Worm (Caenorhabditis elegans) whole organism, L3 larva: ENCODE data around the gene sri-30.

ENCODE experiments used
- nhr-76 ChIP-seq: fragments of 150-350 bp; sonication (generic microtip); optimal IDR thresholded peaks from 5 replicates; lab custom pipeline; 2014; ENCODE audit warnings: missing biosample characterization, missing genetic modification characterization
- nhr-77 ChIP-seq: fragments of 150-350 bp; optimal IDR thresholded peaks from 2 replicates; lab custom pipeline; 2014; ENCODE audit warnings: missing biosample characterization, missing genetic modification characterization

DNA sequence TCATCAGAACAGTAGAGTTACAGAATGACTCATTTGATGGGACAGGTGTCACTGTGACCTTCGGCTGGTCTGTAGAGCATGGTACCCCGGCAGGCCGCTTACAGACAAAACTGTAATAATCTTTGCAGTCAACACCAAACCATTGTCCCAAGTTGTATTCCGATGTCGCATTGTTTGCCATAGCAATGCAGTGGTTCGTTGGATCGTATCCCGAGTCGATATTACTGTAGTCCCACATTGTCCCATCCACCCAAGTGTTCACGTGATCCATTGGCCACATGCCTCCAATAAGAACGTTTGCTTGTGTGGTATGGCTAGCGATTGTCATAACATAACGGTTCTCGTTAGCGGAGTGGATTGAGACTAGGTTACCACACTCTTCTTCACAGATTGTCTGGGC is 25.1 kb upstream of the sri-30 start:
- no peak for TF ChIP-seq nhr-77 (tag; lab: Kevin White, UChicago)
- no peak for TF ChIP-seq nhr-76
